Worm (Caenorhabditis elegans) whole organism, midembryonic: Measurements from ENCODE around the gene F53B7.4.

Experiments used
- T22C8.4 ChIP-seq: fragments of 200-800 bp; sonication (Bioruptor generic); IDR thresholded peaks from 2 replicates; pipeline ENCODE4 v1.3.6; 2022; ENCODE audit warnings: missing genetic modification characterization, missing compliant biosample characterization
- cog-1 ChIP-seq: sonication (generic microtip); optimal IDR thresholded peaks from 2 replicates; lab custom pipeline; 2016; ENCODE audit warnings: missing genetic modification characterization, missing compliant biosample characterization
- flt-1 ChIP-seq: fragments of 200-800 bp; sonication (Bioruptor generic); IDR thresholded peaks from 2 replicates; pipeline ENCODE4 v1.3.6; 2022; ENCODE audit warnings: missing genetic modification characterization, missing compliant biosample characterization
- klf-2 ChIP-seq: fragments of 200-800 bp; sonication (Bioruptor generic); conservative IDR thresholded peaks from 2 replicates; pipeline ENCODE4 v1.3.6; 2022; ENCODE audit warnings: missing genetic modification reagents, missing genetic modification characterization, missing compliant biosample characterization
- med-1 ChIP-seq: sonication (generic microtip); optimal IDR thresholded peaks from 2 replicates; lab custom pipeline; 2017; ENCODE audit warnings: missing genetic modification characterization, mild to moderate bottlenecking, missing compliant biosample characterization, antibody characterized with exemption, missing genetic modification reagents; ENCODE audit not compliant: insufficient read depth
- ref-1 ChIP-seq: fragments of 200-800 bp; sonication (Bioruptor generic); conservative IDR thresholded peaks from 2 replicates; pipeline ENCODE4 v1.3.6; 2022; ENCODE audit warnings: missing genetic modification reagents, missing genetic modification characterization, missing compliant biosample characterization
- tab-1 ChIP-seq: fragments of 200-800 bp; sonication (Bioruptor generic); IDR thresholded peaks from 2 replicates; pipeline ENCODE4 v1.3.6; 2022; ENCODE audit warnings: missing genetic modification characterization, missing compliant biosample characterization
- ztf-23 ChIP-seq: fragments of 200-800 bp; sonication (Bioruptor generic); IDR thresholded peaks from 2 replicates; pipeline ENCODE4 v1.3.6; 2022; ENCODE audit warnings: missing genetic modification reagents, missing genetic modification characterization, missing compliant biosample characterization
- ztf-29 ChIP-seq: fragments of 200-800 bp; sonication (Bioruptor generic); IDR thresholded peaks from 2 replicates; pipeline ENCODE4 v1.3.6; 2022; ENCODE audit warnings: missing genetic modification reagents, missing genetic modification characterization, missing compliant biosample characterization

The F53B7.4 gene

DNA sequence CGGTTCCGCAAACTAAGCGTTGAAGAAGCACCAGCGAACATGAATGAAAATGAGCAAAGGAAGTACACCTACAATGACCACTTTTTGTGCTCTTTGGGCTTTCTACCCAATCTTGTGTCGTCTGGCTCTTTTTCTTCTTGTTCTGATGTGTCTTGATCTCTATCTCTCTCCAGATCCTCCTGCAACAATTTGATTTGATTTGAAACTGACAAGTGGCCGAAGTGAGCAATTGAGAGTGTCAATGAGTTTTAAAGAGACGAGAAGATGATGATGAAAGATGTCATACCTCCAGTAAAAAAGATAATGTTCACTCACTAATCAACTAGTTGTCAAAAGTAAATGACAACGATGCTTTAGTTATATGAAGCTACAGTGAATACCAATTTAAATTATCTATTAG, 32.4 kb upstream of the F53B7.4 start, which contains the start of gene pptr-2:
TSS of gene pptr-2 (minus strand) at position 184 of the 400 bp plus-strand sequence.
- TF ChIP-seq klf-2 (GFP tag; lab: Robert Waterston, UW) (no peak), ztf-23 (GFP tag; lab: Robert Waterston, UW) (no peak), ref-1 (GFP tag; lab: Robert Waterston, UW) (no peak), cog-1 (no peak), tab-1 (GFP tag; lab: Robert Waterston, UW) (no peak), flt-1 (no peak), ztf-29 (no peak), med-1 (GFP tag; lab: Kevin White, UChicago) (no peak), T22C8.4 (no peak)

DNA sequence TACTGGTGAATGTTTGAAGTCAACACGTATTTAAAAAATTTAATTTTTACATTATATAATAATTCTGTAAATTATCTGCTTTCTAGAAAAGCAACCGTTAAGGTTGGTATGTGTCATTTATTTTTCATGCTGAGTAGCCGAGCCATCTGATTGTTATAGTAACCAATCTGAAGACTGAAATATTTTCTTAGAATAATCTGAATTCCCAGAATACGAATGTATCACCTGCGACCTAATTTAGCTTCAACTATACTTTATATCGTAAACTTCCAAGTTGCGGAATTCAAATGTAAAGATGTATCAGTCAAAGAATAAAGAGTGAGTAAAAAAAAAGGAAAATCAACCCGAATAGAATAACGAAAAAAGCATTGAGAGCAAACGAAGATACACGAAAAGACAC, 30.9 kb upstream of the F53B7.4 start:
- TF ChIP-seq klf-2 (GFP tag; lab: Robert Waterston, UW) (no peak), tab-1 (GFP tag; lab: Robert Waterston, UW) (no peak), cog-1 (no peak), T22C8.4 (no peak), med-1 (GFP tag; lab: Kevin White, UChicago) (no peak), ztf-23 (GFP tag; lab: Robert Waterston, UW) (no peak), flt-1 (no peak), ztf-29 (no peak), ref-1 (GFP tag; lab: Robert Waterston, UW) (no peak)

DNA sequence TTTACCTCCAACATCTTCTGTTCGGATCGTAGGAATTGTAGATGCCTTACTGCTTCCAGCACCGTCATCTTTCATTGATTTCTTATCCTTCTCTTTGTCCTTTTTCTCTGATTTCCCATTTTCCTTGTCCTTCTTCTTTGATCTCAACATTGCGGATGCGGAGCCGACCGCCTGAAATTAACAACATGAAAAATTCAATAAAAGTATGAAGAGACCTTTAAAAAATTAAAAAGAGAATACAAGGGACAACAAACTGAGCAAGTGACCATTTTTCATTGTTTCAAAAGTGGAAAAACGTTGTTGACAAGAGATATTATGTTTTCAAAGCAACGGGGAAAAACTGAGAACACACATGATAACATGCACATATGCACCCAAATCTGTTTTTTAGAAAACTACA, 28.3 kb upstream of the F53B7.4 start:
- TF ChIP-seq T22C8.4 (no peak), flt-1 (no peak), ref-1 (GFP tag; lab: Robert Waterston, UW) (no peak)

DNA sequence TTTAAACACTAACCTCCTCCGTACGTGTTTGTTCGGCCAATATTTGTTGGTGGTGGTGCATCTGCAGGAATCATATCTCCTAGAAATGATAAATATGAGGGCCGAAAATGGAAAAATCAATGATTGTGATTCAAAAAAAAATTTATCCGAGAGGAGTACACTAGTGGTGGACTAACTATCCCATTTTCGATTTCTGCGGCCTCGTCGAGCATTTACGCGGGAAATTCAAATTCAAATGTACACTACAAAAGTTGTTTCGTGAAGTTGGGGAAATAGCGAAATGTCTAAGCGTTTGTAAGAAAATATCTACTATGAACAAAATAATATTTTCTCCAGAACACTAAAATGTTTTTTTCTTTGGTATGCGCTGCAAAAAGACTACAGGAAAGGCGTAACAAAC, 27.0 kb upstream of the F53B7.4 start:
- TF ChIP-seq ztf-23 (GFP tag; lab: Robert Waterston, UW) (peak; percentile 71), flt-1 (peak; percentile 47; the same call in 1 of the 2 replicates), cog-1 (peak; percentile 39), T22C8.4 (peak; percentile 38; the same call in 1 of the 2 replicates), klf-2 (GFP tag; lab: Robert Waterston, UW) (no peak)

DNA sequence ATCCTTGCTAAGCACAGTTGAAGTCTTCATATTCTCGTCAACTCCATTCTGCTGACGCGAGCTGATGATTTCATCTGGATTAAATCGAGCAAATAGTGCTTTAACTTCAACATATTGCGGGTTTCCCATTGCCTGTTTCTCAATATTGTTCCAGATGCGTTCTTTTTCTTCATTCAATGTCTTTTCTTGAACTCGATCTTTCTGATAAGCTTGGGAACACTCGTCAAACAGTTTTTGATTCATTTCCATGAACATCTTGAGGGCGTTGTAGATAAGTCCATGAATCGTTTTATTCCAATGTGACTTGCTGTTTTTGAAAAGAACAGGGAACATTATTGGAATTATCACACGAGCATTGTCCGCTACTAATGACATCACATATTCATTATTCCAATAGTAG, 25.4 kb upstream of the F53B7.4 start:
- no peak for TF ChIP-seq ztf-29
- no peak for TF ChIP-seq ref-1 (GFP tag; lab: Robert Waterston, UW)
- no peak for TF ChIP-seq ztf-23 (GFP tag; lab: Robert Waterston, UW)
- no peak for TF ChIP-seq med-1 (GFP tag; lab: Kevin White, UChicago)

DNA sequence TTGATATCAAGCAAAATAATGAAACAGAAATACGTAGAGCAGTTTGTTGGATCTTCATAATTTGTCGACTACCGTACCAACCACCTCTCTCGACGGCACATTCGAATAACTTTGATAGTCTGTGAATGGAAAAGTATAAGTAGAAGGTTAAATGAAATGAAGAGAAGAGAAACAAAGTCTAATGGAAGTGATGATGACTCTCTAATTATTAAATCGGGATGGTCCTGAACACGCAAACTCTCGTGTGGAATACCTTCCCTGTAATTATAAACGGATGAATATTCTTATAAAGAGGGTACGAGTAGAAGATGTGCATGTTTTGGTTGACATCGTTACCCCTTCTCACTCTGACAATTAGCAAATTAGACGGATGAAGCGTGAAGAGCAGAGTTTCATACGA, 20.5 kb upstream of the F53B7.4 start, which contains the start of the genes C13G3.12 and hot-6:
TSS of gene C13G3.12 (minus strand) at position 101 of the 400 bp plus-strand sequence.
TSS of gene hot-6 (minus strand) at position 121 of the 400 bp plus-strand sequence.
- TF ChIP-seq T22C8.4 (no peak), ztf-29 (no peak), flt-1 (no peak), ref-1 (GFP tag; lab: Robert Waterston, UW) (no peak), klf-2 (GFP tag; lab: Robert Waterston, UW) (no peak), ztf-23 (GFP tag; lab: Robert Waterston, UW) (no peak), cog-1 (no peak), tab-1 (GFP tag; lab: Robert Waterston, UW) (no peak), med-1 (GFP tag; lab: Kevin White, UChicago) (no peak)

DNA sequence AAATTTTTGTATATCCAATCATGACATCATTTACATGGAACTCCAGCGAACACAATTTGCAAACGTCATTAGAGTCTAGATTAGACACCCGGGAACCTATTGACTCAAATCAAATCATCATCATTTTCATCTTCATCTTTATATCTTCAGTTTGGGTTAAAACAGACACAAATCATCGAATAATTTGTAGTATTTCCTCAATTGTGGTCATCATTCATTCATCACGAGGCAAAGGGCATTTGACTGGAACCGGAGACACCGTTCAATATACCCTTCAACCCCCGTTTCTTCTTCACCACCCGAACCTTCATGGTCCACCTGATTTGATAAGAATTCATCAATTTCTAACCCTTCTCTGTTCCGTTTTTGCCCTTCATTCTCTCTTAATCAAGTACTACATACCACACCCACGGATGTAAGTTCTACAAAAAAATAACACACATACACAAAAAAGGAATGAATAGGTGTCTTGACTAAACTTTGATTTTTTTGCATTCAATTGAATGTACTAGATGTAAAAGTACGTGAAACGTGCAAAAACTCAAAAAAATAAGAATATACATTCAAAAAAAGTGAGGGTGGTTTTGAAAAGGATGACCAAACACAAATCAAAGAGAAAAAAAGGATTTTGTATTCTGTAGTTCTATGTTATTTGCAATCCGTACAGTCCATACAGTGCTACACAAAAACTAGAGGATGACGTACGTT, 14.7 kb upstream of the F53B7.4 start:
- TF ChIP-seq ztf-23 (GFP tag; lab: Robert Waterston, UW) (no peak), med-1 (GFP tag; lab: Kevin White, UChicago) (no peak), flt-1 (no peak), ref-1 (GFP tag; lab: Robert Waterston, UW) (no peak)

DNA sequence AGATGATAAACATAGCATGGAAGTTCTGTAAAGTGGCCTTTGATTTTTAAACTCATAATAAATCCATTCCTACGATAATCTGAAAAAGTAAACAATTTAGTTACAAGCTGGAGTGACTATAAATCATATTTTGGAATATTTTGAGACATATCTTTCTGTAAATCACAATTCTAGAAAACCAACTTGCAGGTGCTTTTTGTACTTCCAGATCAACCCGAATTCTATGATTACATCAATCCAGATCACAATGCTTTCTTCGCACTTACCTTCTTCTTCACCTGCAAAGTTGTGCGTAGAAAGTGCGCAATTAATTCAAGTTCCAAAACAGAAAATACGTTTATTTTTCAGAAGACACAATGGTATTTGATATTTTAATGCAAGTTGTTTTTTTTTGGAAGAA, 12.4 kb upstream of the F53B7.4 start:
- no peak for TF ChIP-seq klf-2 (GFP tag; lab: Robert Waterston, UW)
- no peak for TF ChIP-seq T22C8.4
- TF ChIP-seq ztf-29, result no peak
- no peak for TF ChIP-seq tab-1 (GFP tag; lab: Robert Waterston, UW)
- TF ChIP-seq ztf-23 (GFP tag; lab: Robert Waterston, UW), result no peak
- TF ChIP-seq flt-1, result no peak
- TF ChIP-seq cog-1, result no peak
- no peak for TF ChIP-seq ref-1 (GFP tag; lab: Robert Waterston, UW)
- TF ChIP-seq med-1 (GFP tag; lab: Kevin White, UChicago), result no peak

DNA sequence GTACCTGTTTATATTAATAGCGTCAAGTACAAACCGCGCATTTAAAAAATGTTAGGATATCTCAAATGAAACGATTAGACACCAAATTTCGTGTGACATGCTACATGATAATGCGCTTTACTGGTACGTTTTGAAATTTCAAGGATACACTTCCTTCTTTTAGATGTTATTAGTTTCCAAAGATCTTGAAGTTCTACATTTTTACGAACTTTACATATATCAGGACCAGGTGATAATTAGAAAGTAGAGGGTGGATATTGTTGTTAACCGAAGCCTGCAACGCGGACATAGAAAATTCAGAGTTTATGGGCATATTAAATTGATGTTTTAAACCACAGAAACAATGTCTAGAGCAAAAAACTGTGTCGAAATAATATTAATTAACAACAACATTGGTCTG, 10.8 kb upstream of the F53B7.4 start:
- TF ChIP-seq ztf-29 (no peak), klf-2 (GFP tag; lab: Robert Waterston, UW) (no peak), ztf-23 (GFP tag; lab: Robert Waterston, UW) (no peak), ref-1 (GFP tag; lab: Robert Waterston, UW) (no peak), cog-1 (no peak), med-1 (GFP tag; lab: Kevin White, UChicago) (no peak), tab-1 (GFP tag; lab: Robert Waterston, UW) (no peak), T22C8.4 (no peak), flt-1 (no peak)

DNA sequence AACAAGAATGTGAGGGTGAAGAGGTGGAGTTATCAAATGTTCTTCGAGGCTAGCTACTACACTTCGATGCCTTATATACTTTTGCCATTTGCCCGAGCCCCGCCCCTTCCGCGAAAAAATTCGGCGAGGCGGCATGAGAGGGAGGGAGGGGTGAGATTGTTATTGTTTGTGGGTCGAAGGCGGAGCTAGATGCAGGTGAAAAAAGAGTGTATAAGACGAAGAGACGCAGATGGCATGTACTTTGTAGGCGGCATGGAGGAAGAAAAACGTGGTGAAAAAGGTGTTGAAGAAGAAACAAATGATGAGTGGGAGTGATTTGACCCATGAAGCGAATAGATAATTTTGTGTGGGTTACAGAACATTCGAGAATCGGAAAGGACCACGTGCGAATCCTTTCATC, 10.1 kb upstream of the F53B7.4 start, which contains the start of gene C13G3.1:
TSS of gene C13G3.1 (minus strand) at position 47 of the 400 bp plus-strand sequence.
- TF ChIP-seq klf-2 (GFP tag; lab: Robert Waterston, UW) (no peak), flt-1 (no peak), ztf-29 (no peak), T22C8.4 (no peak), tab-1 (GFP tag; lab: Robert Waterston, UW) (no peak), cog-1 (no peak), med-1 (GFP tag; lab: Kevin White, UChicago) (no peak), ztf-23 (GFP tag; lab: Robert Waterston, UW) (no peak), ref-1 (GFP tag; lab: Robert Waterston, UW) (no peak)
